Fruit fly (Drosophila melanogaster) whole organism, embryonic: Measurements from ENCODE around the gene CG6094.

Experiments used
- Asciz ChIP-seq: fragments of 200-800 bp; sonication (Bioruptor generic); optimal IDR thresholded peaks from 2 replicates; lab custom pipeline; 2017; ENCODE audit warnings: missing biosample characterization, mild to moderate bottlenecking, missing genetic modification characterization, missing genetic modification reagents
- CG1024 ChIP-seq: fragments of 200-800 bp; sonication (Bioruptor generic); IDR thresholded peaks from 2 replicates; pipeline ENCODE4 v1.3.6; 2022; ENCODE audit warnings: missing biosample characterization, missing genetic modification characterization
- CG10654 ChIP-seq: fragments of 200-800 bp; sonication (Bioruptor generic); optimal IDR thresholded peaks from 2 replicates; lab custom pipeline; 2016; ENCODE audit warnings: missing biosample characterization, missing genetic modification characterization
- CG10979 ChIP-seq: fragments of 200-800 bp; sonication (Bioruptor generic); optimal IDR thresholded peaks from 2 replicates; lab custom pipeline; 2018; ENCODE audit warnings: missing biosample characterization, mild to moderate bottlenecking, missing genetic modification characterization, moderate library complexity
- CG11085 ChIP-seq: fragments of 200-800 bp; sonication (Bioruptor generic); IDR thresholded peaks from 2 replicates; pipeline ENCODE4 v1.3.6; 2022; ENCODE audit warnings: missing biosample characterization, missing genetic modification characterization
- CG12391 ChIP-seq: fragments of 200-800 bp; sonication (Bioruptor generic); optimal IDR thresholded peaks from 3 replicates; lab custom pipeline; 2018; ENCODE audit warnings: missing biosample characterization, mild to moderate bottlenecking, missing genetic modification characterization, moderate library complexity
- CG14667 ChIP-seq: fragments of 200-800 bp; sonication (Bioruptor generic); IDR thresholded peaks from 2 replicates; pipeline ENCODE4 v1.3.6; 2022; ENCODE audit warnings: missing biosample characterization, missing genetic modification characterization
- CG14965 ChIP-seq: fragments of 200-800 bp; sonication (Bioruptor generic); optimal IDR thresholded peaks from 2 replicates; lab custom pipeline; 2016; ENCODE audit warnings: missing biosample characterization, missing genetic modification characterization, borderline replicate concordance
- CG15479 ChIP-seq: fragments of 200-800 bp; sonication (Bioruptor generic); optimal IDR thresholded peaks from 3 replicates; lab custom pipeline; 2019; ENCODE audit warnings: missing biosample characterization, mild to moderate bottlenecking, missing genetic modification characterization, moderate library complexity
- CG17568 ChIP-seq: fragments of 200-800 bp; sonication (Bioruptor generic); optimal IDR thresholded peaks from 2 replicates; lab custom pipeline; 2018; ENCODE audit warnings: missing biosample characterization, mild to moderate bottlenecking, missing genetic modification characterization, moderate library complexity
- CG18262 ChIP-seq: fragments of 200-800 bp; optimal IDR thresholded peaks from 3 replicates; lab custom pipeline; 2019; ENCODE audit warnings: missing biosample characterization, mild to moderate bottlenecking, missing genetic modification characterization, moderate library complexity
- CG31224 ChIP-seq: fragments of 200-800 bp; sonication (Bioruptor generic); IDR thresholded peaks from 2 replicates; pipeline ENCODE4 v1.3.6; 2022; ENCODE audit warnings: missing biosample characterization, missing genetic modification characterization
- CG31441 ChIP-seq: fragments of 200-800 bp; sonication (Bioruptor generic); IDR thresholded peaks from 2 replicates; pipeline ENCODE4 v1.3.6; 2022; ENCODE audit warnings: missing biosample characterization, missing genetic modification characterization
- CG32767 ChIP-seq: fragments of 200-800 bp; sonication (Bioruptor generic); IDR thresholded peaks from 2 replicates; pipeline ENCODE4 v1.3.6; 2022; ENCODE audit warnings: missing biosample characterization, missing genetic modification characterization
- CG34224 ChIP-seq: fragments of 200-800 bp; sonication (Bioruptor generic); IDR thresholded peaks from 3 replicates; pipeline ENCODE4 v1.3.6; 2022; ENCODE audit warnings: missing biosample characterization, missing genetic modification characterization; ENCODE audit not compliant: partially characterized antibody
- CG4707 ChIP-seq: fragments of 200-800 bp; sonication (Bioruptor generic); optimal IDR thresholded peaks from 2 replicates; lab custom pipeline; 2018; ENCODE audit warnings: missing biosample characterization, mild to moderate bottlenecking, missing genetic modification characterization, moderate library complexity
- CG9932 ChIP-seq: fragments of 200-800 bp; sonication (Bioruptor generic); IDR thresholded peaks from 2 replicates; pipeline ENCODE4 v1.3.6; 2022; ENCODE audit warnings: missing biosample characterization, missing genetic modification characterization
- CHES-1-like ChIP-seq: fragments of 200-800 bp; sonication (Bioruptor generic); optimal IDR thresholded peaks from 2 replicates; lab custom pipeline; 2016; ENCODE audit warnings: missing biosample characterization, missing genetic modification characterization
- D ChIP-seq, 2 experiments: fragments of 200-800 bp in 1 of 2; fragments of >200 bp in 1 of 2; sonication (Bioruptor generic) in 1 of 2; optimal IDR thresholded peaks; 2 replicates in 1 of 2; 3 replicates in 1 of 2; lab custom pipeline; 2017; ENCODE audit warnings: mild to moderate bottlenecking in 1 of 2, missing biosample characterization in 1 of 2, missing genetic modification characterization in 1 of 2, missing genetic modification reagents in 1 of 2
- Deaf1 ChIP-seq: fragments of 200-800 bp; optimal IDR thresholded peaks from 3 replicates; lab custom pipeline; 2019; ENCODE audit warnings: missing biosample characterization, mild to moderate bottlenecking, missing genetic modification characterization, moderate library complexity
- Dp ChIP-seq: fragments of 200-800 bp; sonication (Bioruptor generic); optimal IDR thresholded peaks from 2 replicates; lab custom pipeline; 2018; ENCODE audit warnings: missing biosample characterization, mild to moderate bottlenecking, missing genetic modification characterization, moderate library complexity
- E2f2 ChIP-seq: fragments of 200-800 bp; sonication (Bioruptor generic); IDR thresholded peaks from 2 replicates; pipeline ENCODE4 v1.3.6; 2022; ENCODE audit warnings: missing biosample characterization, missing genetic modification characterization
- Ets97D ChIP-seq: fragments of 200-800 bp; sonication (Bioruptor generic); optimal IDR thresholded peaks from 3 replicates; lab custom pipeline; 2016; ENCODE audit warnings: missing biosample characterization, missing genetic modification characterization
- GATAe ChIP-seq: fragments of 200-800 bp; sonication (Bioruptor generic); conservative IDR thresholded peaks from 2 replicates; pipeline ENCODE4 v1.3.6; 2022; ENCODE audit warnings: missing biosample characterization, missing genetic modification characterization
- PHDP ChIP-seq: fragments of 200-800 bp; sonication (Bioruptor generic); optimal IDR thresholded peaks from 3 replicates; lab custom pipeline; 2018; ENCODE audit warnings: missing biosample characterization, mild to moderate bottlenecking, missing genetic modification characterization, moderate library complexity
- Ravus ChIP-seq: fragments of 200-800 bp; sonication (Bioruptor generic); IDR thresholded peaks from 2 replicates; pipeline ENCODE4 v1.3.6; 2022; ENCODE audit warnings: missing biosample characterization, missing genetic modification characterization
- Spps ChIP-seq: fragments of 200-800 bp; sonication (Bioruptor generic); optimal IDR thresholded peaks from 2 replicates; lab custom pipeline; 2018; ENCODE audit warnings: missing biosample characterization, mild to moderate bottlenecking, missing genetic modification characterization
- Taf1 ChIP-seq: fragments of 200-800 bp; sonication (Bioruptor generic); IDR thresholded peaks from 2 replicates; pipeline ENCODE4 v1.3.6; 2022; ENCODE audit warnings: missing biosample characterization, missing genetic modification characterization
- aop ChIP-seq: fragments of 200-800 bp; sonication (Bioruptor generic); IDR thresholded peaks from 2 replicates; pipeline ENCODE4 v1.3.6; 2022; ENCODE audit warnings: missing biosample characterization, missing genetic modification characterization
- az2 ChIP-seq: fragments of 200-800 bp; sonication (Bioruptor generic); optimal IDR thresholded peaks from 3 replicates; lab custom pipeline; 2016; ENCODE audit warnings: missing biosample characterization, missing genetic modification characterization
- bigmax ChIP-seq: fragments of 200-800 bp; sonication (Bioruptor generic); optimal IDR thresholded peaks from 2 replicates; lab custom pipeline; 2018; ENCODE audit warnings: missing biosample characterization, mild to moderate bottlenecking, missing genetic modification characterization
- bsh ChIP-seq, 2 experiments: fragments of 200-800 bp; sonication (Bioruptor generic); optimal IDR thresholded peaks; 2 replicates each; lab custom pipeline; 2017 to 2018; ENCODE audit warnings: mild to moderate bottlenecking in 2 of 2, missing biosample characterization in 2 of 2, missing genetic modification characterization in 2 of 2, moderate library complexity in 1 of 2
- chif ChIP-seq, 2 experiments: fragments of 200-800 bp; sonication (Bioruptor generic); optimal IDR thresholded peaks; 3 replicates each; lab custom pipeline; 2016; ENCODE audit warnings: missing biosample characterization in 2 of 2, missing genetic modification characterization in 2 of 2
- crc ChIP-seq: fragments of 200-800 bp; sonication (Bioruptor generic); optimal IDR thresholded peaks from 2 replicates; lab custom pipeline; 2016; ENCODE audit warnings: missing biosample characterization, missing genetic modification characterization
- exex ChIP-seq: fragments of 200-800 bp; sonication (Bioruptor generic); optimal IDR thresholded peaks from 4 replicates; lab custom pipeline; 2018; ENCODE audit warnings: missing biosample characterization, mild to moderate bottlenecking, missing genetic modification characterization, moderate library complexity
- fd102C ChIP-seq: fragments of 200-800 bp; sonication (Bioruptor generic); optimal IDR thresholded peaks from 2 replicates; lab custom pipeline; 2018; ENCODE audit warnings: missing biosample characterization, mild to moderate bottlenecking, missing genetic modification characterization, moderate library complexity
- h ChIP-seq: fragments of >200 bp; optimal IDR thresholded peaks from 2 replicates; lab custom pipeline; 2017
- hbn ChIP-seq: fragments of 200-800 bp; sonication (Bioruptor generic); IDR thresholded peaks from 2 replicates; pipeline ENCODE4 v1.3.6; 2022; ENCODE audit warnings: missing biosample characterization, missing genetic modification characterization; ENCODE audit not compliant: partially characterized antibody
- lbe ChIP-seq: fragments of 200-800 bp; sonication (Bioruptor generic); optimal IDR thresholded peaks from 2 replicates; lab custom pipeline; 2016; ENCODE audit warnings: missing biosample characterization, mild to moderate bottlenecking, missing genetic modification characterization
- lilli ChIP-seq: fragments of 200-800 bp; sonication (Bioruptor generic); optimal IDR thresholded peaks from 3 replicates; lab custom pipeline; 2016; ENCODE audit warnings: missing biosample characterization, missing genetic modification characterization
- maf-S ChIP-seq: fragments of 200-800 bp; sonication (Bioruptor generic); optimal IDR thresholded peaks from 2 replicates; lab custom pipeline; 2016; ENCODE audit warnings: missing biosample characterization, missing genetic modification characterization
- nmo ChIP-seq: fragments of 200-800 bp; sonication (Bioruptor generic); optimal IDR thresholded peaks from 2 replicates; lab custom pipeline; 2018; ENCODE audit warnings: missing biosample characterization, mild to moderate bottlenecking, missing genetic modification characterization, moderate library complexity
- phol ChIP-seq: fragments of 200-800 bp; sonication (Bioruptor generic); optimal IDR thresholded peaks from 3 replicates; lab custom pipeline; 2018; ENCODE audit warnings: missing biosample characterization, mild to moderate bottlenecking, missing genetic modification characterization, moderate library complexity
- pros ChIP-seq: fragments of 200-800 bp; sonication (Bioruptor generic); optimal IDR thresholded peaks from 3 replicates; lab custom pipeline; 2019; ENCODE audit warnings: missing biosample characterization, mild to moderate bottlenecking, missing genetic modification characterization, moderate library complexity
- run ChIP-seq: fragments of 200-800 bp; sonication (Bioruptor generic); optimal IDR thresholded peaks from 3 replicates; lab custom pipeline; 2018; ENCODE audit warnings: missing biosample characterization, mild to moderate bottlenecking, missing genetic modification characterization
- sima ChIP-seq: fragments of 200-800 bp; sonication (Bioruptor generic); optimal IDR thresholded peaks from 2 replicates; lab custom pipeline; 2016; ENCODE audit warnings: missing biosample characterization, missing genetic modification characterization
- trem ChIP-seq: fragments of 200-800 bp; optimal IDR thresholded peaks from 3 replicates; lab custom pipeline; 2019; ENCODE audit warnings: missing biosample characterization, mild to moderate bottlenecking, missing genetic modification characterization, moderate library complexity
- tup ChIP-seq: fragments of 200-800 bp; sonication (Bioruptor generic); optimal IDR thresholded peaks from 2 replicates; lab custom pipeline; 2016; ENCODE audit warnings: missing biosample characterization, mild to moderate bottlenecking, missing genetic modification characterization, moderate library complexity
- vfl ChIP-seq: fragments of 200-800 bp; sonication (Bioruptor generic); optimal IDR thresholded peaks from 2 replicates; lab custom pipeline; 2016; ENCODE audit warnings: missing biosample characterization, missing genetic modification characterization

CG6094 gene

dm6 chr2L:10506557-10507252, at the start of gene CG6094, which contains the start of gene Myo31DF (continued):
- TF ChIP-seq CG14965 (GFP tag; lab: Kevin White, UChicago) = no peak
- TF ChIP-seq CG17568 (GFP tag; lab: Kevin White, UChicago) = no peak
- TF ChIP-seq vfl (GFP tag; lab: Kevin White, UChicago) = peak; percentile 27
- peak in 1 of 2 experiments; percentile 43 for TF ChIP-seq chif (GFP tag; optimal IDR thresholded peaks at IDR 0.05; lab: Kevin White, UChicago)
- peak; percentile 78 for TF ChIP-seq nmo (GFP tag; lab: Kevin White, UChicago)
- TF ChIP-seq CG32767 (GFP tag; lab: Robert Waterston, UW) = 0 out of 2 replicates have a peak, but pooled peaks have one; percentile 9
- TF ChIP-seq trem = peak; percentile 80
- no peak for TF ChIP-seq CG31441 (GFP tag; lab: Robert Waterston, UW)
- peak; percentile 97 for TF ChIP-seq E2f2 (GFP tag; lab: Robert Waterston, UW)
- no peak for TF ChIP-seq CG18262 (tag; lab: Kevin White, UChicago)
- TF ChIP-seq bsh (GFP tag; optimal IDR thresholded peaks at IDR 0.05; lab: Kevin White, UChicago) = no peak
- TF ChIP-seq sima (GFP tag; lab: Kevin White, UChicago) = no peak
- TF ChIP-seq Taf1 (GFP tag; lab: Robert Waterston, UW) = no peak
- TF ChIP-seq hbn (GFP tag; lab: Robert Waterston, UW) = no peak
- peak; percentile 51 for TF ChIP-seq lilli (GFP tag; lab: Kevin White, UChicago)
- TF ChIP-seq CG14667 = no peak
- TF ChIP-seq CG12391 (tag; lab: Kevin White, UChicago) = peak; percentile 35
- TF ChIP-seq tup = no peak
- TF ChIP-seq Ravus = no peak
- TF ChIP-seq Ets97D (GFP tag; lab: Kevin White, UChicago) = peak; percentile 81
- TF ChIP-seq exex (tag; lab: Kevin White, UChicago) = peak; percentile 19
- TF ChIP-seq CG4707 (GFP tag; lab: Kevin White, UChicago) = no peak
- TF ChIP-seq CG31224 (GFP tag; lab: Robert Waterston, UW) = no peak; the same call in 1 of the 2 replicates
- TF ChIP-seq pros = no peak
- no peak for TF ChIP-seq CG15479
- peak; percentile 55 for TF ChIP-seq run
- peak; percentile 10 for TF ChIP-seq PHDP
- no peak for TF ChIP-seq CG10654 (GFP tag; lab: Kevin White, UChicago)
- no peak for TF ChIP-seq bigmax
- TF ChIP-seq maf-S = no peak
- no peak; the same call in 1 of the 2 replicates for TF ChIP-seq aop
- TF ChIP-seq D (optimal IDR thresholded peaks at IDR 0.05; lab: Kevin White, UChicago) = peak; percentile 65
- TF ChIP-seq D (GFP tag; optimal IDR thresholded peaks at IDR 0.05; lab: Kevin White, UChicago) = peak; percentile 15
- TF ChIP-seq CHES-1-like (GFP tag; lab: Kevin White, UChicago) = peak; percentile 80
- peak; percentile 40 for TF ChIP-seq fd102C (GFP tag; lab: Kevin White, UChicago)
- TF ChIP-seq lbe (GFP tag; lab: Kevin White, UChicago) = no peak
- peak; percentile 94 for TF ChIP-seq Dp (GFP tag; lab: Kevin White, UChicago)
- TF ChIP-seq h = no peak
- no peak for TF ChIP-seq GATAe
- no peak for TF ChIP-seq az2 (GFP tag; lab: Kevin White, UChicago)
- no peak for TF ChIP-seq CG34224 (GFP tag; lab: Robert Waterston, UW)
- peak; percentile 41; the same call in 1 of the 2 replicates for TF ChIP-seq CG1024 (GFP tag; lab: Robert Waterston, UW)
- no peak for TF ChIP-seq CG10979 (tag; lab: Kevin White, UChicago)
- TF ChIP-seq crc = no peak
- no peak for TF ChIP-seq CG11085
- TF ChIP-seq Deaf1 = peak; percentile 89
- peak; percentile 55 for TF ChIP-seq CG9932 (GFP tag; lab: Robert Waterston, UW)
- TF ChIP-seq Spps = no peak
- TF ChIP-seq Asciz (GFP tag; lab: Kevin White, UChicago) = no peak
- TF ChIP-seq phol (tag; lab: Kevin White, UChicago) = peak; percentile 84
